Fruit fly (Drosophila melanogaster): ENCODE measurements around the gene CG9555.
A peak's percentile ranks its signal among the peaks of the same experiment; 100 is the strongest.

The CG9555 gene

dm6 chr2L:8951184-8951934 is 40.2 kb upstream of the CG9555 start, which contains the start of gene C1GalTA (continued):
- TF ChIP-seq abd-A (tag; optimal IDR thresholded peaks at IDR 0.05) (peak; percentile 92), CG4404 (GFP tag; IDR thresholded peaks at IDR 0.05) (peak; percentile 92), Bgb (GFP tag; IDR thresholded peaks at IDR 0.05; ENCODE audit: partially characterized antibody) (no peak), CG10959 (GFP tag; IDR thresholded peaks at IDR 0.05) (peak; percentile 72), ATbp (GFP tag; optimal IDR thresholded peaks at IDR 0.05) (peak; percentile 96), Dll (GFP tag; IDR thresholded peaks at IDR 0.05; ENCODE audit: partially characterized antibody) (no peak), prd (optimal IDR thresholded peaks at IDR 0.05) (no peak), prd (GFP tag; IDR thresholded peaks at IDR 0.05) (peak; percentile 95), Doc2 (GFP tag; IDR thresholded peaks at IDR 0.05) (no peak), NFAT (GFP tag; IDR thresholded peaks at IDR 0.05) (no peak; the same call in 1 of the 2 replicates), CG10431 (GFP tag; optimal IDR thresholded peaks at IDR 0.05) (peak; percentile 94), Dp (GFP tag; optimal IDR thresholded peaks at IDR 0.05) (peak; percentile 35), CG2875 (GFP tag; optimal IDR thresholded peaks at IDR 0.05) (peak; percentile 96), Hr3 (GFP tag; optimal IDR thresholded peaks at IDR 0.05) (peak; percentile 97), nmo (GFP tag; optimal IDR thresholded peaks at IDR 0.05) (peak; percentile 100), CG13123 (GFP tag; optimal IDR thresholded peaks at IDR 0.05) (peak; percentile 93), gce (GFP tag; IDR thresholded peaks at IDR 0.05) (peak; percentile 95), nom (GFP tag; optimal IDR thresholded peaks at IDR 0.05) (peak; percentile 97), sr (GFP tag; IDR thresholded peaks at IDR 0.05) (no peak), bbx (GFP tag; IDR thresholded peaks at IDR 0.05; ENCODE audit: partially characterized antibody) (no peak), sim (GFP tag; IDR thresholded peaks at IDR 0.05) (peak; percentile 96), trem (tag; optimal IDR thresholded peaks at IDR 0.05) (peak; percentile 97), HHEX (GFP tag; optimal IDR thresholded peaks at IDR 0.05) (peak; percentile 97), vvl (GFP tag; IDR thresholded peaks at IDR 0.05) (peak; percentile 98), Camta (GFP tag; optimal IDR thresholded peaks at IDR 0.05) (peak; percentile 40), CG11723 (GFP tag; optimal IDR thresholded peaks at IDR 0.05) (peak; percentile 89), CG10654 (GFP tag; optimal IDR thresholded peaks at IDR 0.05) (peak; percentile 94), CG2120 (GFP tag; optimal IDR thresholded peaks at IDR 0.05) (peak; percentile 89), dan (GFP tag; IDR thresholded peaks at IDR 0.05) (no peak), zen2 (GFP tag; IDR thresholded peaks at IDR 0.05; ENCODE audit: partially characterized antibody) (no peak), ftz-f1 (GFP tag; optimal IDR thresholded peaks at IDR 0.05) (no peak), CG8924 (tag; optimal IDR thresholded peaks at IDR 0.05) (peak; percentile 100), CG34224 (GFP tag; IDR thresholded peaks at IDR 0.05; ENCODE audit: partially characterized antibody) (no peak), CG10565 (GFP tag; optimal IDR thresholded peaks at IDR 0.05) (peak; percentile 26), CG31388 (GFP tag; optimal IDR thresholded peaks at IDR 0.05) (peak; percentile 79), cas (GFP tag; IDR thresholded peaks at IDR 0.05) (peak; percentile 89), CG12744 (GFP tag; optimal IDR thresholded peaks at IDR 0.05) (no peak), Sry-β (GFP tag; optimal IDR thresholded peaks at IDR 0.05) (peak; percentile 59), Sox100B (GFP tag; optimal IDR thresholded peaks at IDR 0.05) (peak; percentile 99), Poxn (GFP tag; IDR thresholded peaks at IDR 0.05) (peak; percentile 79), CG11504 (tag; optimal IDR thresholded peaks at IDR 0.05) (peak; percentile 98), shn (GFP tag; optimal IDR thresholded peaks at IDR 0.05) (peak; percentile 63), danr (GFP tag; IDR thresholded peaks at IDR 0.05) (peak; percentile 85), knrl (GFP tag; IDR thresholded peaks at IDR 0.05; ENCODE audit: partially characterized antibody) (no peak), chif (GFP tag; optimal IDR thresholded peaks at IDR 0.05) (peak; percentile 39 to 62), emc (GFP tag; optimal IDR thresholded peaks at IDR 0.05) (peak; percentile 39), mld (GFP tag; IDR thresholded peaks at IDR 0.05; ENCODE audit: partially characterized antibody) (no peak), Scr (GFP tag; IDR thresholded peaks at IDR 0.05; ENCODE audit: partially characterized antibody) (no peak), HLH4C (GFP tag; IDR thresholded peaks at IDR 0.05; ENCODE audit: partially characterized antibody) (no peak)

Data from whole organism, embryonic.